Worm (Caenorhabditis elegans): ENCODE results near the gene F10G2.2.
"Not testable (repeated sequence)": the region's sequence is repeated elsewhere in the genome, so short reads cannot be mapped to it uniquely, and the experiment has no call there.

- TF ChIP-seq nhr-11 (tag; optimal IDR thresholded peaks at IDR 0.05); zag-1 (tag; optimal IDR thresholded peaks at IDR 0.05); ama-1 (optimal IDR thresholded peaks at IDR 0.05): not testable (repeated sequence)
These were observed 14.5 kb downstream of the F10G2.2 start, which contains the start of gene nhr-147 for ce11 chrV:7345494-7345893.
